Fruit fly (Drosophila melanogaster) whole organism, embryonic: Measurements from ENCODE around the gene Uggt.

ENCODE experiments used
- ATbp ChIP-seq: fragments of 200-800 bp; sonication (Bioruptor generic); optimal IDR thresholded peaks from 2 replicates; lab custom pipeline; 2017; ENCODE audit warnings: missing biosample characterization, mild to moderate bottlenecking, missing genetic modification characterization, missing genetic modification reagents
- Abd-B ChIP-seq: fragments of 200-800 bp; sonication (Bioruptor generic); optimal IDR thresholded peaks from 2 replicates; lab custom pipeline; 2018; ENCODE audit warnings: missing biosample characterization, mild to moderate bottlenecking, missing genetic modification characterization, moderate library complexity
- Atf6 ChIP-seq: fragments of 200-800 bp; sonication (Bioruptor generic); IDR thresholded peaks from 2 replicates; pipeline ENCODE4 v1.3.6; 2022; ENCODE audit warnings: missing biosample characterization, missing genetic modification characterization
- Bteb2 ChIP-seq: fragments of 200-800 bp; sonication (Bioruptor generic); optimal IDR thresholded peaks from 2 replicates; lab custom pipeline; 2016; ENCODE audit warnings: missing biosample characterization, missing genetic modification characterization
- CG11398 ChIP-seq: fragments of 200-800 bp; sonication (Bioruptor generic); optimal IDR thresholded peaks from 2 replicates; lab custom pipeline; 2016; ENCODE audit warnings: missing biosample characterization, missing genetic modification characterization
- CG11560 ChIP-seq: fragments of 200-800 bp; sonication (Bioruptor generic); IDR thresholded peaks from 3 replicates; pipeline ENCODE4 v1.3.6; 2022; ENCODE audit warnings: missing biosample characterization, missing genetic modification characterization
- CG15011 ChIP-seq: fragments of 200-800 bp; sonication (Bioruptor generic); optimal IDR thresholded peaks from 3 replicates; lab custom pipeline; 2018; ENCODE audit warnings: missing biosample characterization, mild to moderate bottlenecking, missing genetic modification characterization
- CG18599 ChIP-seq: fragments of 200-800 bp; sonication (Bioruptor generic); optimal IDR thresholded peaks from 3 replicates; lab custom pipeline; 2017; ENCODE audit warnings: missing biosample characterization, missing genetic modification characterization, mild to moderate bottlenecking, moderate library complexity, missing genetic modification reagents
- CG30403 ChIP-seq: fragments of 200-800 bp; sonication (Bioruptor generic); optimal IDR thresholded peaks from 3 replicates; lab custom pipeline; 2016; ENCODE audit warnings: missing biosample characterization, missing genetic modification characterization
- CG33557 ChIP-seq: fragments of 200-800 bp; sonication (Bioruptor generic); optimal IDR thresholded peaks from 2 replicates; lab custom pipeline; 2019; ENCODE audit warnings: missing biosample characterization, mild to moderate bottlenecking, missing genetic modification characterization, moderate library complexity
- CG5245 ChIP-seq: fragments of 200-800 bp; sonication (Bioruptor generic); optimal IDR thresholded peaks from 3 replicates; lab custom pipeline; 2016; ENCODE audit warnings: missing biosample characterization, missing genetic modification characterization
- CG6254 ChIP-seq: fragments of 200-800 bp; sonication (Bioruptor generic); optimal IDR thresholded peaks from 3 replicates; lab custom pipeline; 2017; ENCODE audit warnings: mild to moderate bottlenecking, missing biosample characterization, missing genetic modification reagents, missing genetic modification characterization
- CG6791 ChIP-seq: fragments of 200-800 bp; sonication (Bioruptor generic); IDR thresholded peaks from 3 replicates; pipeline ENCODE4 v1.3.6; 2022; ENCODE audit warnings: missing biosample characterization, missing genetic modification characterization; ENCODE audit not compliant: partially characterized antibody
- CG7271 ChIP-seq: fragments of 200-800 bp; sonication (Bioruptor generic); optimal IDR thresholded peaks from 2 replicates; lab custom pipeline; 2018; ENCODE audit warnings: missing biosample characterization, mild to moderate bottlenecking, missing genetic modification characterization, moderate library complexity
- CG7963 ChIP-seq: fragments of 200-800 bp; sonication (Bioruptor generic); IDR thresholded peaks from 3 replicates; pipeline ENCODE4 v1.3.6; 2022; ENCODE audit warnings: missing biosample characterization, missing genetic modification characterization; ENCODE audit not compliant: partially characterized antibody
- CTCF ChIP-seq: fragments of 200-800 bp; sonication (Bioruptor generic); optimal IDR thresholded peaks from 2 replicates; lab custom pipeline; 2017; ENCODE audit warnings: missing biosample characterization, mild to moderate bottlenecking, missing genetic modification characterization, moderate library complexity
- Ets65A ChIP-seq: fragments of 200-800 bp; sonication (Bioruptor generic); peaks from one replicate; lab custom pipeline; 2016; ENCODE audit warnings: missing biosample characterization, missing genetic modification characterization
- Hey ChIP-seq: fragments of 200-800 bp; sonication (Bioruptor generic); optimal IDR thresholded peaks from 3 replicates; lab custom pipeline; 2018; ENCODE audit warnings: missing biosample characterization, mild to moderate bottlenecking, missing genetic modification characterization
- Rfx ChIP-seq: fragments of 200-800 bp; sonication (Bioruptor generic); IDR thresholded peaks from 2 replicates; pipeline ENCODE4 v1.3.6; 2022; ENCODE audit warnings: missing biosample characterization, missing genetic modification characterization
- Sox100B ChIP-seq: fragments of 200-800 bp; sonication (Bioruptor generic); optimal IDR thresholded peaks from 3 replicates; lab custom pipeline; 2018; ENCODE audit warnings: missing biosample characterization, mild to moderate bottlenecking, missing genetic modification characterization
- Ssrp ChIP-seq: fragments of 200-800 bp; sonication (Bioruptor generic); optimal IDR thresholded peaks from 2 replicates; lab custom pipeline; 2018; ENCODE audit warnings: missing biosample characterization, mild to moderate bottlenecking, missing genetic modification characterization, moderate library complexity
- Trl ChIP-seq, 3 experiments: fragments of >200 bp in 2 of 3; fragments of 200-800 bp in 1 of 3; sonication (Bioruptor generic) in 1 of 3; optimal IDR thresholded peaks; 2 replicates in 1 of 3; 3 replicates in 2 of 3; lab custom pipeline; 2016 to 2017; ENCODE audit warnings: missing biosample characterization in 1 of 3, missing genetic modification characterization in 1 of 3
- Xbp1 ChIP-seq: fragments of 200-800 bp; sonication (Bioruptor generic); optimal IDR thresholded peaks from 3 replicates; lab custom pipeline; 2016; ENCODE audit warnings: missing biosample characterization, mild to moderate bottlenecking, missing genetic modification characterization
- ap ChIP-seq: fragments of 200-800 bp; sonication (Bioruptor generic); IDR thresholded peaks from 2 replicates; pipeline ENCODE4 v1.3.6; 2022; ENCODE audit warnings: missing biosample characterization, missing genetic modification characterization
- crol ChIP-seq: fragments of 200-800 bp; sonication (Bioruptor generic); IDR thresholded peaks from 2 replicates; pipeline ENCODE4 v1.3.6; 2022; ENCODE audit warnings: missing biosample characterization, missing genetic modification characterization
- cwo ChIP-seq: fragments of 200-800 bp; sonication (Bioruptor generic); optimal IDR thresholded peaks from 3 replicates; lab custom pipeline; 2017; ENCODE audit warnings: missing biosample characterization, missing genetic modification characterization, mild to moderate bottlenecking, moderate library complexity, missing genetic modification reagents
- exex ChIP-seq: fragments of 200-800 bp; sonication (Bioruptor generic); optimal IDR thresholded peaks from 4 replicates; lab custom pipeline; 2018; ENCODE audit warnings: missing biosample characterization, mild to moderate bottlenecking, missing genetic modification characterization, moderate library complexity
- grn ChIP-seq: fragments of 200-800 bp; sonication (Bioruptor generic); optimal IDR thresholded peaks from 3 replicates; lab custom pipeline; 2017; ENCODE audit warnings: missing biosample characterization, missing genetic modification characterization
- gro ChIP-seq: fragments of 200-800 bp; sonication (Bioruptor generic); optimal IDR thresholded peaks from 2 replicates; lab custom pipeline; 2016; ENCODE audit warnings: missing biosample characterization, missing genetic modification characterization
- lmd ChIP-seq: fragments of 200-800 bp; sonication (Bioruptor generic); IDR thresholded peaks from 2 replicates; pipeline ENCODE4 v1.3.6; 2022; ENCODE audit warnings: missing biosample characterization, missing genetic modification characterization
- mirr ChIP-seq: fragments of 200-800 bp; sonication (Bioruptor generic); optimal IDR thresholded peaks from 3 replicates; lab custom pipeline; 2018; ENCODE audit warnings: missing biosample characterization, mild to moderate bottlenecking, missing genetic modification characterization
- pfk ChIP-seq: fragments of 200-800 bp; sonication (Bioruptor generic); optimal IDR thresholded peaks from 2 replicates; lab custom pipeline; 2018; ENCODE audit warnings: missing biosample characterization, mild to moderate bottlenecking, missing genetic modification characterization, moderate library complexity
- ranshi ChIP-seq: fragments of 200-800 bp; sonication (Bioruptor generic); IDR thresholded peaks from 2 replicates; pipeline ENCODE4 v1.3.6; 2022; ENCODE audit warnings: missing biosample characterization, missing genetic modification characterization
- sd ChIP-seq: fragments of 200-800 bp; sonication (Bioruptor generic); optimal IDR thresholded peaks from 3 replicates; lab custom pipeline; 2018; ENCODE audit warnings: missing biosample characterization, mild to moderate bottlenecking, missing genetic modification characterization, moderate library complexity
- sr ChIP-seq: fragments of 200-800 bp; sonication (Bioruptor generic); IDR thresholded peaks from 3 replicates; pipeline ENCODE4 v1.3.6; 2022; ENCODE audit warnings: missing biosample characterization, missing genetic modification characterization
- usp ChIP-seq: fragments of >200 bp; optimal IDR thresholded peaks from 2 replicates; lab custom pipeline; 2017; ENCODE audit warnings: missing biosample characterization, missing genetic modification characterization

Gene Uggt

DNA sequence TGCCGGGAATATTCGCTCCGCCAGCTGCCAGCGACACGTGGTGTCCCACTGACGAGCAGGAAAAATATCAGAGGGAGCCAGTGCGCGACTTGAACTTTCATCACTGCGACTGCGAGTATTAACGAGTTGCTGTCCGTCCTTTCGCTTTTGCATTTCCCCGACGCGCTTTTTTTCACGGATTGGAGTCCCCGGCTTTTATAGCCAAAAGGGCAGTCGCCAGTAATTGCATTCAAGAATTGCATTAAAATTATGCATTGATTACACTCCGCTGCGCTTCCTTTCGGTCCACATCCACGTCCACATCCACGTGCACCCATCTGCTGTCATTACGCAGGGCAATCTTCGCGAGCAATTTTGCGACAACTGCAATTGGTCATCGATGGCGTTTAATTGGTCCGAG, 38.5 kb downstream of the Uggt start, which contains the start of gene Ir75d:
Ir75d (minus strand) TSS at position 101 of the 400 bp plus-strand sequence.
- no peak for TF ChIP-seq crol (GFP tag; lab: Robert Waterston, UW)
- 0 out of 3 replicates have a peak, but pooled peaks have one; percentile 18 for TF ChIP-seq CG6791 (GFP tag; lab: Robert Waterston, UW)

dm6 chr3L:18914100-18914683, 41.6 kb downstream of the Uggt start, which contains the start of gene COX6AL2:
Gene COX6AL2, minus strand, starts transcription at chr3L:18914150.
- TF ChIP-seq lmd (GFP tag; lab: Robert Waterston, UW) (0 out of 2 replicates have a peak, but pooled peaks have one; percentile 5), CG15011 (GFP tag; lab: Kevin White, UChicago) (no peak), Rfx (GFP tag; lab: Robert Waterston, UW) (no peak), CTCF (GFP tag; lab: Kevin White, UChicago) (peak; percentile 83), ranshi (GFP tag; lab: Robert Waterston, UW) (0 out of 2 replicates have a peak, but pooled peaks have one; percentile 6)

- TF ChIP-seq CTCF (GFP tag; lab: Kevin White, UChicago), result peak; percentile 77
- TF ChIP-seq Bteb2 (GFP tag; lab: Kevin White, UChicago), result no peak
- TF ChIP-seq CG7963 (GFP tag; lab: Robert Waterston, UW), result 0 out of 3 replicates have a peak, but pooled peaks have one; percentile 22
- TF ChIP-seq Abd-B (GFP tag; lab: Kevin White, UChicago), result no peak
- TF ChIP-seq, all 482 proteins: peak for 2
Observed at dm6 chr3L:18916466-18916865, 43.9 kb downstream of the Uggt start.

- peak; percentile 75 for TF ChIP-seq exex
- TF ChIP-seq Xbp1 (GFP tag; lab: Kevin White, UChicago), result no peak
- no peak for TF ChIP-seq gro (GFP tag; lab: Kevin White, UChicago)
- TF ChIP-seq cwo, result peak; percentile 18
- TF ChIP-seq mirr (GFP tag; lab: Kevin White, UChicago), result peak; percentile 43
- TF ChIP-seq Hey (tag; lab: Kevin White, UChicago), result peak; percentile 29
- no peak for TF ChIP-seq CG11398 (GFP tag; lab: Kevin White, UChicago)
Observed at dm6 chr3L:18917281-18917680, 44.7 kb downstream of the Uggt start, which contains the start of gene CG6839. Gene CG6839, plus strand, starts transcription at chr3L:18917581.

DNA sequence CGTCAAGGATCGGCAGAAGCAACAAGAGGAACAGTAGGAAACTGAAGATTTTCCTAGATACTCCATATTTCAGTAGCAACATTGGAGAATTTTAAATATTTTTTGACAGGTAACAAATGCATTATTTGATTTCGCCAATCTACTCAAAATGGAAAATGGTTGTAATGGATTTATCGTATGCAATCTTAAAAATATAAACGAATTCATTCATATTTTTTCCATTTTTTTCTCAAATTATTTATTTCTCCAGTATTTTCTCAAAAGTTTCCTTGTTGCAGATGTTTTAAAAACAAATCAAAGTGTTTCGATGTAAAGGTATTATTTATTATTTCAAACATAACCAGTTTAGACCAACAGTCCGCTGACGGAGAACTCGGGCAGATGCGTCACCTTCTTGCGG, 47.7 kb downstream of the Uggt start, which contains the start of gene CG18223:
CG18223 (minus strand) TSS at position 101 of the 400 bp plus-strand sequence.
- TF ChIP-seq CG30403 (no peak), CG11560 (tag; lab: Robert Waterston, UW) (no peak)

DNA sequence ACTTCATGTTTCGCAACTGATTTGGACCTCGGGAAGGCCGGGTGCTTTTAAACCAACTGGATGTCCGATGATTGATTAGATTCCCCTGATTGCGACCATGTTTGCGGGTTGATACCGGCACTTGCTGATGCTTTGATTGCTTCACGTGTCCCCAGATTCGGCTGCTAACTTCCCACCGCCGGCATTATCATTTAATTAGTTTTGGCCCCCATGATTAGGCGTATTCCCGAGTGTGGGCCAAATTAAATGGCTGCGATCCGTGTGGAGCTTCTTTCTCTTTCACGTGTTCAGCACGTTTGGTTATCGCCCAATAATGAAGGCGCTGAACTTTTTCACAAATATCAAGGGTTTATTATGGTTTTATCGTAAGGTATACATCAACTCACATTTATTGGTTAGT, 49.5 kb downstream of the Uggt start, which contains the start of gene CG3819:
CG3819 (minus strand) TSS at position 23 of the 400 bp plus-strand sequence.
- TF ChIP-seq CTCF (GFP tag; lab: Kevin White, UChicago) (no peak), usp (GFP tag; lab: Kevin White, UChicago) (no peak), grn (GFP tag; lab: Kevin White, UChicago) (peak; percentile 82), mirr (GFP tag; lab: Kevin White, UChicago) (peak; percentile 71), exex (peak; percentile 83), ap (GFP tag; lab: Robert Waterston, UW) (no peak), CG18599 (GFP tag; lab: Kevin White, UChicago) (peak; percentile 4), cwo (peak; percentile 94)
- TF ChIP-seq, all 482 proteins: peak for 5

- no peak for TF ChIP-seq Hey (tag; lab: Kevin White, UChicago)
- TF ChIP-seq ATbp (GFP tag; lab: Kevin White, UChicago), result no peak
- TF ChIP-seq Sox100B (GFP tag; lab: Kevin White, UChicago), result no peak
- TF ChIP-seq Ets65A (GFP tag; lab: Kevin White, UChicago), result no peak
- no peak for TF ChIP-seq sr (GFP tag; lab: Robert Waterston, UW)
- TF ChIP-seq CG7271 (tag; lab: Kevin White, UChicago), result no peak
- TF ChIP-seq CG33557 (GFP tag; lab: Kevin White, UChicago), result no peak
- no peak for TF ChIP-seq sd (tag; lab: Kevin White, UChicago)
- TF ChIP-seq CG5245 (GFP tag; lab: Kevin White, UChicago), result no peak
- TF ChIP-seq Trl (optimal IDR thresholded peaks at IDR 0.05; lab: Kevin White, UChicago), result no peak
- TF ChIP-seq Trl (GFP tag; optimal IDR thresholded peaks at IDR 0.05; lab: Kevin White, UChicago), result no peak
- no peak for TF ChIP-seq pfk (GFP tag; lab: Kevin White, UChicago)
- no peak for TF ChIP-seq CG6254 (GFP tag; lab: Kevin White, UChicago)
- no peak for TF ChIP-seq Atf6 (GFP tag; lab: Robert Waterston, UW)
- no peak for TF ChIP-seq Ssrp (tag; lab: Kevin White, UChicago)
Observed at dm6 chr3L:18924790-18925189, 52.2 kb downstream of the Uggt start, which contains the start of gene CG43049. Gene CG43049, plus strand, starts transcription at chr3L:18925090.
